Worm (Caenorhabditis elegans) whole organism, L4 larva: Measurements from ENCODE around the gene F11A5.9.
A peak's percentile ranks its signal among the peaks of the same experiment; 100 is the strongest.

Experiments
- D1046.2 ChIP-seq: fragments of 200-800 bp; sonication (Bioruptor generic); IDR thresholded peaks from 2 replicates; pipeline ENCODE4 v1.3.6; 2022; ENCODE audit warnings: missing genetic modification characterization, missing compliant biosample characterization
- F10B5.3 ChIP-seq: sonication (generic microtip); optimal IDR thresholded peaks from 2 replicates; lab custom pipeline; 2016; ENCODE audit warnings: mild to moderate bottlenecking, missing genetic modification characterization, missing compliant biosample characterization
- F44E2.7 ChIP-seq: fragments of 200-800 bp; sonication (Bioruptor generic); IDR thresholded peaks from 2 replicates; pipeline ENCODE4 v2.1.2; 2022; ENCODE audit warnings: missing genetic modification characterization, missing compliant biosample characterization
- R02D3.7 ChIP-seq: fragments of 150-350 bp; sonication (generic microtip); optimal IDR thresholded peaks from 3 replicates; lab custom pipeline; 2014; ENCODE audit warnings: missing biosample characterization, missing genetic modification characterization
- T20F7.1 ChIP-seq: fragments of 200-800 bp; sonication (Bioruptor generic); optimal IDR thresholded peaks from 2 replicates; lab custom pipeline; 2018; ENCODE audit warnings: mild to moderate bottlenecking, missing genetic modification characterization, missing compliant biosample characterization
- ZK337.2 ChIP-seq: fragments of 200-800 bp; sonication (Bioruptor generic); IDR thresholded peaks from 2 replicates; pipeline ENCODE4 v1.3.6; 2022; ENCODE audit warnings: missing genetic modification reagents, missing genetic modification characterization, missing compliant biosample characterization
- aly-2 ChIP-seq: sonication (generic microtip); optimal IDR thresholded peaks from 2 replicates; lab custom pipeline; 2018; ENCODE audit warnings: missing biosample characterization, missing genetic modification characterization
- attf-4 ChIP-seq: sonication (generic microtip); optimal IDR thresholded peaks from 3 replicates; lab custom pipeline; 2017; ENCODE audit warnings: missing biosample characterization, missing genetic modification characterization
- ctbp-1 ChIP-seq: fragments of 200-800 bp; sonication (Bioruptor generic); IDR thresholded peaks from 2 replicates; pipeline ENCODE4 v1.3.6; 2022; ENCODE audit warnings: missing genetic modification reagents, missing genetic modification characterization, missing compliant biosample characterization
- daf-16 ChIP-seq, 3 experiments: sonication (generic microtip); optimal IDR thresholded peaks; 2 replicates each; lab custom pipeline; 2016 to 2017; ENCODE audit warnings: missing genetic modification characterization in 3 of 3, missing genetic modification reagents in 3 of 3, mild to moderate bottlenecking in 2 of 3, missing compliant biosample characterization in 2 of 3, missing biosample characterization in 1 of 3, moderate library complexity in 1 of 3
- dmd-6 ChIP-seq: fragments of 200-800 bp; sonication (Bioruptor generic); IDR thresholded peaks from 2 replicates; pipeline ENCODE4 v1.3.6; 2022; ENCODE audit warnings: missing genetic modification reagents, missing genetic modification characterization, missing compliant biosample characterization
- dmd-9 ChIP-seq: fragments of 200-800 bp; sonication (Bioruptor generic); IDR thresholded peaks from 2 replicates; pipeline ENCODE4 v1.3.6; 2022; ENCODE audit warnings: missing genetic modification reagents, missing genetic modification characterization, missing compliant biosample characterization
- dpl-1 ChIP-seq: fragments of 150-350 bp; optimal IDR thresholded peaks from 2 replicates; lab custom pipeline; 2014; ENCODE audit warnings: missing biosample characterization, missing genetic modification reagents, missing genetic modification characterization
- jun-1 ChIP-seq: fragments of 150-350 bp; optimal IDR thresholded peaks from 2 replicates; lab custom pipeline; 2014; ENCODE audit warnings: missing biosample characterization, missing genetic modification reagents, missing genetic modification characterization
- lim-7 ChIP-seq: fragments of 200-800 bp; sonication (Bioruptor generic); IDR thresholded peaks from 2 replicates; pipeline ENCODE4 v1.3.6; 2022; ENCODE audit warnings: missing genetic modification characterization, missing compliant biosample characterization
- lir-3 ChIP-seq: sonication (generic microtip); optimal IDR thresholded peaks from 2 replicates; lab custom pipeline; 2016; ENCODE audit warnings: mild to moderate bottlenecking, missing genetic modification characterization, missing compliant biosample characterization
- madf-9 ChIP-seq: fragments of 200-800 bp; sonication (Bioruptor generic); conservative IDR thresholded peaks from 2 replicates; pipeline ENCODE4 v1.3.6; 2022; ENCODE audit warnings: missing genetic modification reagents, missing genetic modification characterization, missing compliant biosample characterization
- mdl-1 ChIP-seq, 2 experiments: fragments of 150-350 bp in 1 of 2; sonication (generic microtip) in 1 of 2; optimal IDR thresholded peaks; 2 replicates each; lab custom pipeline; 2014 to 2017; ENCODE audit warnings: missing biosample characterization in 2 of 2, missing genetic modification characterization in 2 of 2
- mep-1 ChIP-seq: fragments of 150-350 bp; sonication (generic microtip); optimal IDR thresholded peaks from 3 replicates; lab custom pipeline; 2014; ENCODE audit warnings: missing biosample characterization, missing genetic modification characterization
- mes-2 ChIP-seq: sonication (generic microtip); optimal IDR thresholded peaks from 2 replicates; lab custom pipeline; 2016; ENCODE audit warnings: missing genotype, mild to moderate bottlenecking, missing genetic modification characterization, missing compliant biosample characterization; ENCODE audit not compliant: poor library complexity, severe bottlenecking
- nhr-102 ChIP-seq: sonication (generic microtip); optimal IDR thresholded peaks from 2 replicates; lab custom pipeline; 2016; ENCODE audit warnings: mild to moderate bottlenecking, missing genetic modification characterization, moderate library complexity, missing compliant biosample characterization
- nhr-237 ChIP-seq: sonication (generic microtip); optimal IDR thresholded peaks from 2 replicates; lab custom pipeline; 2017; ENCODE audit warnings: missing biosample characterization, missing genetic modification characterization
- nhr-28 ChIP-seq: fragments of 150-350 bp; optimal IDR thresholded peaks from 2 replicates; lab custom pipeline; 2014; ENCODE audit warnings: missing biosample characterization, missing genetic modification characterization
- nhr-6 ChIP-seq: fragments of 150-350 bp; optimal IDR thresholded peaks from 2 replicates; lab custom pipeline; 2014; ENCODE audit warnings: missing biosample characterization, missing genetic modification characterization
- php-3 ChIP-seq: fragments of 200-800 bp; sonication (Bioruptor generic); IDR thresholded peaks from 2 replicates; pipeline ENCODE4 v1.3.6; 2022; ENCODE audit warnings: missing genetic modification reagents, missing genetic modification characterization, missing compliant biosample characterization
- pqm-1 ChIP-seq: sonication (generic microtip); optimal IDR thresholded peaks from 2 replicates; lab custom pipeline; 2017; ENCODE audit warnings: missing biosample characterization, missing genetic modification characterization
- skn-1 ChIP-seq: fragments of 150-350 bp; optimal IDR thresholded peaks from 2 replicates; lab custom pipeline; 2014; ENCODE audit warnings: missing biosample characterization, missing genetic modification characterization
- snpc-4 ChIP-seq: fragments of 150-350 bp; optimal IDR thresholded peaks from 2 replicates; lab custom pipeline; 2014; ENCODE audit warnings: missing biosample characterization, missing genetic modification characterization
- spr-1 ChIP-seq: sonication (generic microtip); optimal IDR thresholded peaks from 2 replicates; lab custom pipeline; 2016; ENCODE audit warnings: mild to moderate bottlenecking, missing genetic modification characterization, missing compliant biosample characterization
- tra-1 ChIP-seq: fragments of 200-800 bp; sonication (Bioruptor generic); IDR thresholded peaks from 2 replicates; pipeline ENCODE4 v1.3.6; 2022; ENCODE audit warnings: missing genetic modification reagents, missing genetic modification characterization, missing compliant biosample characterization
- unc-62 ChIP-seq, 3 experiments: fragments of 150-350 bp in 1 of 3; sonication (generic microtip); optimal IDR thresholded peaks in 2 of 3; peaks in 1 of 3; 1 replicate in 1 of 3; 2 replicates in 2 of 3; lab custom pipeline; 2014 to 2017; ENCODE audit warnings: missing biosample characterization in 3 of 3, missing genetic modification characterization in 3 of 3, missing genetic modification reagents in 3 of 3, missing genotype in 1 of 3
- zag-1 ChIP-seq: fragments of 150-350 bp; optimal IDR thresholded peaks from 2 replicates; lab custom pipeline; 2014; ENCODE audit warnings: missing biosample characterization, missing genetic modification characterization
- zip-2 ChIP-seq: fragments of 150-350 bp; optimal IDR thresholded peaks from 2 replicates; lab custom pipeline; 2014; ENCODE audit warnings: missing biosample characterization, missing genetic modification characterization
- ztf-11 ChIP-seq: fragments of 150-350 bp; optimal IDR thresholded peaks from 2 replicates; lab custom pipeline; 2014; ENCODE audit warnings: missing biosample characterization, missing genetic modification characterization

F11A5.9 gene

ce11 chrV:16214505-16214904 lies at the start of gene F11A5.9:
TSS of gene F11A5.9 (plus strand) at chrV:16214890.
- TF ChIP-seq mes-2 (no peak), aly-2 (tag; lab: Kevin White, UChicago) (no peak), unc-62 (GFP tag; optimal IDR thresholded peaks at IDR 0.05 in 1 of 2; lab: Kevin White, UChicago) (peak in 1 of 2 experiments; percentile 69), unc-62 (tag; optimal IDR thresholded peaks at IDR 0.05; lab: Kevin White, UChicago) (no peak), nhr-28 (tag; lab: Kevin White, UChicago) (peak; percentile 24), mdl-1 (tag; optimal IDR thresholded peaks at IDR 0.05; lab: Kevin White, UChicago) (peak in 1 of 2 experiments; percentile 5)

ce11 chrV:16165936-16166335 lies 48.8 kb upstream of the F11A5.9 start, which contains the start of gene str-108:
TSS of gene str-108 (plus strand) at chrV:16166236.
- TF ChIP-seq lim-7 (GFP tag; lab: Robert Waterston, UW), result no peak
- TF ChIP-seq D1046.2 (GFP tag; lab: Robert Waterston, UW), result no peak
- no peak for TF ChIP-seq mdl-1 (tag; optimal IDR thresholded peaks at IDR 0.05; lab: Kevin White, UChicago)
- no peak for TF ChIP-seq zag-1 (tag; lab: Kevin White, UChicago)
- no peak for TF ChIP-seq nhr-6
- TF ChIP-seq tra-1 (GFP tag; lab: Robert Waterston, UW), result no peak
- TF ChIP-seq aly-2 (tag; lab: Kevin White, UChicago), result no peak
- no peak for TF ChIP-seq nhr-102 (tag; lab: Kevin White, UChicago)
- no peak for TF ChIP-seq pqm-1 (tag; lab: Kevin White, UChicago)
- no peak for TF ChIP-seq R02D3.7

ce11 chrV:16169026-16169425 lies 45.7 kb upstream of the F11A5.9 start, which contains the start of gene str-111:
TSS of gene str-111 (minus strand) at chrV:16169126.
- TF ChIP-seq ztf-11 (tag; lab: Kevin White, UChicago) (no peak), mep-1 (no peak), skn-1 (tag; lab: Kevin White, UChicago) (no peak), zip-2 (tag; lab: Kevin White, UChicago) (no peak), F10B5.3 (tag; lab: Kevin White, UChicago) (no peak), madf-9 (GFP tag; lab: Robert Waterston, UW) (no peak), mes-2 (no peak), dmd-6 (GFP tag; lab: Robert Waterston, UW) (no peak), ZK337.2 (GFP tag; lab: Robert Waterston, UW) (no peak), T20F7.1 (GFP tag; lab: Kevin White, UChicago) (no peak), dpl-1 (no peak), snpc-4 (tag; lab: Kevin White, UChicago) (no peak), spr-1 (tag; lab: Kevin White, UChicago) (no peak), lir-3 (no peak)
- TF ChIP-seq, all 104 proteins: peak for 0

- TF ChIP-seq lim-7 (GFP tag; lab: Robert Waterston, UW) (no peak), unc-62 (GFP tag; optimal IDR thresholded peaks at IDR 0.05 in 1 of 2; lab: Kevin White, UChicago) (peak in 1 of 2 experiments; percentile 41), unc-62 (tag; optimal IDR thresholded peaks at IDR 0.05; lab: Kevin White, UChicago) (no peak)
Observed at ce11 chrV:16171721-16172120, 43.0 kb upstream of the F11A5.9 start, which contains the start of gene K05D4.9. TSS of gene K05D4.9 (minus strand) at chrV:16171821.

ce11 chrV:16174109-16174508 lies 40.6 kb upstream of the F11A5.9 start:
- no peak for TF ChIP-seq dmd-9 (GFP tag; lab: Robert Waterston, UW)

- TF ChIP-seq php-3 (peak; percentile 44; the same call in 1 of the 2 replicates), pqm-1 (tag; lab: Kevin White, UChicago) (peak; percentile 59), daf-16 (GFP tag; optimal IDR thresholded peaks at IDR 0.05; lab: Kevin White, UChicago) (no peak), daf-16 (tag; optimal IDR thresholded peaks at IDR 0.05; lab: Kevin White, UChicago) (peak; percentile 77), attf-4 (tag; lab: Kevin White, UChicago) (no peak), F44E2.7 (GFP tag; lab: Robert Waterston, UW) (no peak), nhr-237 (no peak), nhr-28 (tag; lab: Kevin White, UChicago) (peak; percentile 58), jun-1 (tag; lab: Kevin White, UChicago) (no peak), ctbp-1 (no peak)
- TF ChIP-seq, all 104 proteins: peak for 4
Observed at ce11 chrV:16175227-16175626, 39.5 kb upstream of the F11A5.9 start.
